Worm (Caenorhabditis elegans) whole organism, mixed stage, embryonic: ENCODE measurements around the gene F47B10.4.

Experiments used
- bed-3 ChIP-seq: fragments of 200-800 bp; sonication (Bioruptor generic); optimal IDR thresholded peaks from 3 replicates; lab custom pipeline; 2018; ENCODE audit warnings: mild to moderate bottlenecking, missing genetic modification characterization, moderate library complexity, missing compliant biosample characterization
- blmp-1 ChIP-seq: fragments of 150-350 bp; optimal IDR thresholded peaks from 2 replicates; lab custom pipeline; 2014; ENCODE audit warnings: missing biosample characterization, missing genetic modification characterization
- ceh-39 ChIP-seq: fragments of 150-350 bp; optimal IDR thresholded peaks from 2 replicates; lab custom pipeline; 2014; ENCODE audit warnings: missing biosample characterization, missing genetic modification characterization
- ceh-43 ChIP-seq: fragments of 200-800 bp; sonication (Bioruptor generic); optimal IDR thresholded peaks from 2 replicates; lab custom pipeline; 2018; ENCODE audit warnings: mild to moderate bottlenecking, missing genetic modification characterization, moderate library complexity, missing compliant biosample characterization
- ceh-83 ChIP-seq: fragments of 200-800 bp; sonication (Bioruptor generic); optimal IDR thresholded peaks from 2 replicates; lab custom pipeline; 2018; ENCODE audit warnings: mild to moderate bottlenecking, missing genetic modification characterization, missing compliant biosample characterization
- ces-1 ChIP-seq: fragments of 150-350 bp; optimal IDR thresholded peaks from 2 replicates; lab custom pipeline; 2014; ENCODE audit warnings: missing biosample characterization, missing genetic modification reagents, missing genetic modification characterization
- cnd-1 ChIP-seq: fragments of 200-800 bp; sonication (Bioruptor generic); optimal IDR thresholded peaks from 2 replicates; lab custom pipeline; 2018; ENCODE audit warnings: mild to moderate bottlenecking, missing genetic modification characterization, missing compliant biosample characterization
- drap-1 ChIP-seq: fragments of 200-800 bp; sonication (Bioruptor generic); optimal IDR thresholded peaks from 3 replicates; lab custom pipeline; 2018; ENCODE audit warnings: mild to moderate bottlenecking, missing genetic modification characterization, missing compliant biosample characterization
- elt-1 ChIP-seq: sonication (generic microtip); optimal IDR thresholded peaks from 2 replicates; lab custom pipeline; 2017; ENCODE audit warnings: missing genetic modification characterization, mild to moderate bottlenecking, missing compliant biosample characterization, antibody characterized with exemption, moderate library complexity, borderline replicate concordance; ENCODE audit not compliant: insufficient read depth
- flh-1 ChIP-seq: fragments of 200-800 bp; sonication (Bioruptor generic); optimal IDR thresholded peaks from 2 replicates; lab custom pipeline; 2018; ENCODE audit warnings: mild to moderate bottlenecking, missing genetic modification characterization, moderate library complexity, missing compliant biosample characterization
- ham-2 ChIP-seq: fragments of 200-800 bp; sonication (Bioruptor generic); optimal IDR thresholded peaks from 2 replicates; lab custom pipeline; 2018; ENCODE audit warnings: mild to moderate bottlenecking, missing genetic modification characterization, missing compliant biosample characterization
- hlh-1 ChIP-seq: fragments of 150-350 bp; optimal IDR thresholded peaks from 2 replicates; lab custom pipeline; 2014; ENCODE audit warnings: missing biosample characterization, missing genetic modification reagents, missing genetic modification characterization
- lin-32 ChIP-seq: fragments of 200-800 bp; sonication (Bioruptor generic); optimal IDR thresholded peaks from 2 replicates; lab custom pipeline; 2018; ENCODE audit warnings: mild to moderate bottlenecking, missing genetic modification characterization, missing compliant biosample characterization
- lsy-2 ChIP-seq: fragments of 150-350 bp; optimal IDR thresholded peaks from 2 replicates; lab custom pipeline; 2014; ENCODE audit warnings: missing biosample characterization, missing genetic modification characterization
- mep-1 ChIP-seq: fragments of 150-350 bp; optimal IDR thresholded peaks from 2 replicates; lab custom pipeline; 2017; ENCODE audit warnings: missing biosample characterization, missing genetic modification reagents, missing genetic modification characterization, inconsistent platforms
- nhr-12 ChIP-seq: fragments of 150-350 bp; optimal IDR thresholded peaks from 2 replicates; lab custom pipeline; 2014; ENCODE audit warnings: missing biosample characterization, missing genetic modification characterization
- nhr-2 ChIP-seq: fragments of 150-350 bp; optimal IDR thresholded peaks from 2 replicates; lab custom pipeline; 2014; ENCODE audit warnings: missing biosample characterization, missing genetic modification characterization
- nhr-28 ChIP-seq: fragments of 150-350 bp; optimal IDR thresholded peaks from 2 replicates; lab custom pipeline; 2014; ENCODE audit warnings: missing biosample characterization, missing genetic modification characterization
- sem-2 ChIP-seq: fragments of 200-800 bp; sonication (Bioruptor generic); optimal IDR thresholded peaks from 2 replicates; lab custom pipeline; 2018; ENCODE audit warnings: mild to moderate bottlenecking, missing genetic modification characterization, missing compliant biosample characterization
- snpc-4 ChIP-seq: fragments of 150-350 bp; optimal IDR thresholded peaks from 2 replicates; lab custom pipeline; 2014; ENCODE audit warnings: missing biosample characterization, missing genetic modification characterization
- sptf-1 ChIP-seq: sonication (generic microtip); optimal IDR thresholded peaks from 2 replicates; lab custom pipeline; 2017; ENCODE audit warnings: mild to moderate bottlenecking, missing genetic modification characterization, moderate library complexity, missing compliant biosample characterization
- tbx-8 ChIP-seq: fragments of 200-800 bp; sonication (Bioruptor generic); optimal IDR thresholded peaks from 2 replicates; lab custom pipeline; 2018; ENCODE audit warnings: mild to moderate bottlenecking, missing genetic modification characterization, moderate library complexity, missing compliant biosample characterization
- unc-120 ChIP-seq: sonication (generic microtip); optimal IDR thresholded peaks from 2 replicates; lab custom pipeline; 2017; ENCODE audit warnings: missing genetic modification characterization, missing compliant biosample characterization; ENCODE audit not compliant: poor library complexity, severe bottlenecking
- unc-39 ChIP-seq: fragments of 150-350 bp; optimal IDR thresholded peaks from 2 replicates; lab custom pipeline; 2014; ENCODE audit warnings: missing biosample characterization, missing genetic modification characterization
- unc-62 ChIP-seq: fragments of 150-350 bp; optimal IDR thresholded peaks from 2 replicates; lab custom pipeline; 2014; ENCODE audit warnings: missing biosample characterization, missing genetic modification reagents, missing genetic modification characterization
- zip-8 ChIP-seq: fragments of 150-350 bp; optimal IDR thresholded peaks from 2 replicates; lab custom pipeline; 2014; ENCODE audit warnings: missing biosample characterization, missing genetic modification characterization
- ztf-11 ChIP-seq: fragments of 150-350 bp; optimal IDR thresholded peaks from 2 replicates; lab custom pipeline; 2014; ENCODE audit warnings: missing biosample characterization, missing genetic modification characterization

Gene F47B10.4

DNA sequence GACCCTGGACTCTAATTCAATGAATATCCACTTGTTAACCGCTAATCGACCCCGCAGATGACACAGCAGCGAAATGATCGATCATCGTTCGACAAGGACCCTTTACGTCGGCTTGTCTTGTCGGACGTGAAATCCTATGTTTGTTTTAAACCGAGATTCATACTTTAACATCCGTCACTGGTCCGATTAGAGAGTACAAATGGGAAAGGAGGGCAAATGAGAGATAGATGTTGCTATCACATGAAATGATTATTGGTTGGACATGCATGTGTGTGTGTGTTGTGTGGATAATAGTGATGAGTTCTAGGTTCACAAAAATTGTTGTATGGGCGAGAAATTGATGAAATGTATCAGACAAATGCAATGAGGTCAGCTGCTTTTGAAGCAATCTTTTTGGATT lies 18.6 kb downstream of the F47B10.4 start:
- TF ChIP-seq bed-3 (GFP tag; lab: Kevin White, UChicago) (no peak), unc-62 (GFP tag; lab: Kevin White, UChicago) (peak; percentile 55), unc-120 (tag; lab: Kevin White, UChicago) (peak; percentile 38), tbx-8 (no peak)

- TF ChIP-seq unc-39 (tag; lab: Kevin White, UChicago) (no peak), drap-1 (GFP tag; lab: Kevin White, UChicago) (no peak), ces-1 (GFP tag; lab: Kevin White, UChicago) (no peak)
Observed at ce11 chrX:10910716-10911115, 19.7 kb downstream of the F47B10.4 start, which contains the start of gene F47B10.8. Gene F47B10.8 (minus strand): TSS chrX:10910816.

ce11 chrX:10913981-10914380 lies 22.9 kb downstream of the F47B10.4 start, which contains the start of gene F47B10.9:
Gene F47B10.9 (minus strand): TSS chrX:10914081.
- no peak for TF ChIP-seq tbx-8
- no peak for TF ChIP-seq zip-8 (tag; lab: Kevin White, UChicago)
- no peak for TF ChIP-seq elt-1 (tag; lab: Kevin White, UChicago)
- TF ChIP-seq mep-1 = no peak
- TF ChIP-seq ham-2 = no peak
- TF ChIP-seq lsy-2 (tag; lab: Kevin White, UChicago) = no peak
- TF ChIP-seq nhr-2 (tag; lab: Kevin White, UChicago) = no peak
- no peak for TF ChIP-seq sem-2
- no peak for TF ChIP-seq unc-120 (tag; lab: Kevin White, UChicago)
- TF ChIP-seq sptf-1 = no peak
- TF ChIP-seq ceh-83 = no peak
- no peak for TF ChIP-seq lin-32 (GFP tag; lab: Kevin White, UChicago)

- TF ChIP-seq hlh-1 (tag; lab: Kevin White, UChicago) (peak; percentile 43), lsy-2 (tag; lab: Kevin White, UChicago) (no peak), bed-3 (GFP tag; lab: Kevin White, UChicago) (no peak)
Observed at ce11 chrX:10914421-10915277, 23.6 kb downstream of the F47B10.4 start.

ce11 chrX:10916194-10916593 lies 25.1 kb downstream of the F47B10.4 start:
- TF ChIP-seq nhr-28 (tag; lab: Kevin White, UChicago) (no peak), ceh-39 (tag; lab: Kevin White, UChicago) (no peak), unc-62 (GFP tag; lab: Kevin White, UChicago) (no peak), ceh-83 (no peak), cnd-1 (tag; lab: Kevin White, UChicago) (no peak)

DNA sequence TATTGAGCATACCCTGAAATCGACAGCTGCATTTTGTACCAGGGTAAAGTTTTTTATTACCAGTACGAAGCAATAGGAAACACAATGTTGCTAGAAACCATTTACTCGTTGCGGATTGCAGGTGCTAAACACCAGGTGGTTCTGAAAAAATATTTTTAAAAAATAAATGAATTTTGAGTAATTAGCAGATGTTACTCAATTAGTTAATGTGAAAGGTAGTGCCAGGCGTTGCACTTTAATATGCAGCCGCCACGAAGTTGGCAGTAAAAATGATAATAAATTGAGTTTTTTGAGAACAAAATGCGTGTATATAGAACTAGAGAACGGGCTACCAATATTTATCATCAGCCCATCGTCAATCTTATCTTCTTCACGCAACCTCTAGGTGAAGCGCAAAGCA lies 28.5 kb downstream of the F47B10.4 start, which contains the start of gene nstp-9:
Gene nstp-9 (minus strand): TSS at position 101 of the 400 bp plus-strand sequence.
- no peak for TF ChIP-seq ceh-39 (tag; lab: Kevin White, UChicago)
- no peak for TF ChIP-seq tbx-8
- TF ChIP-seq flh-1 (GFP tag; lab: Kevin White, UChicago) = no peak
- no peak for TF ChIP-seq ceh-43
- no peak for TF ChIP-seq ztf-11 (tag; lab: Kevin White, UChicago)
- no peak for TF ChIP-seq hlh-1 (tag; lab: Kevin White, UChicago)

DNA sequence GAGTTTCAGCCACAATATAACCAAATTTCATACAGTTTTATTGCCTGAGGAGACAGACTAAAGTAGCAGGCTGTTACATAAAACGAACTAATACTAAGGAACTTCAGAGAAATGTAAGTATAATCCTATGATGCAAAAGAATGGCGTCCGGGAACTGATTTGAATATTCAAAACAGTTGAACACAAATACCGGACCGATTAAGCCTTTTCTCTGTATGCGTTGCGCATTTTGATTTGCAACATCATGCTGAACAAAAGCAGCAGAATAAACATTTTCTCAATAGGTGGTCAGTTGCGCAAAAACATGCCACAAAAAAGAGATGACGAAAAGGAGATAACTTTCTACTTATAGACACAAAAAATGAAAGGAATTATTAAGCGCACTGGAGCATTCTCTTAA lies 33.0 kb downstream of the F47B10.4 start:
- TF ChIP-seq hlh-1 (tag; lab: Kevin White, UChicago) (no peak), lsy-2 (tag; lab: Kevin White, UChicago) (no peak), zip-8 (tag; lab: Kevin White, UChicago) (no peak), sptf-1 (no peak), nhr-12 (tag; lab: Kevin White, UChicago) (no peak), blmp-1 (tag; lab: Kevin White, UChicago) (no peak), mep-1 (no peak), unc-39 (tag; lab: Kevin White, UChicago) (no peak), sem-2 (no peak), snpc-4 (tag; lab: Kevin White, UChicago) (no peak)
